Fruit fly (Drosophila melanogaster): ENCODE measurements around the gene CG42857.
A peak's percentile ranks its signal among the peaks of the same experiment; 100 is the strongest.

Gene CG42857

dm6 chr3R:9808946-9809545 is 11.9 kb downstream of the CG42857 start, which contains the start of gene FBXO11:
Gene FBXO11, minus strand, starts transcription at chr3R:9809368.
- TF ChIP-seq CTCF (optimal IDR thresholded peaks at IDR 0.05) (no peak), CG8478 (optimal IDR thresholded peaks at IDR 0.05) (no peak)

- TF ChIP-seq CTCF (optimal IDR thresholded peaks at IDR 0.05), result no peak
Measured at dm6 chr3R:9800644-9801330, 20.2 kb downstream of the CG42857 start, which contains the start of the genes CG9467 and CG8526. Gene CG9467, minus strand, starts transcription at chr3R:9801026. Gene CG8526, plus strand, starts transcription at chr3R:9801280.

- no peak for TF ChIP-seq CTCF (optimal IDR thresholded peaks at IDR 0.05)
- TF ChIP-seq CG8478 (optimal IDR thresholded peaks at IDR 0.05), result no peak
Measured at dm6 chr3R:9793018-9793417, 28.0 kb downstream of the CG42857 start, which contains the start of gene CG8516. Gene CG8516, plus strand, starts transcription at chr3R:9793295.

- TF ChIP-seq CTCF (optimal IDR thresholded peaks at IDR 0.05), result no peak
- no peak for TF ChIP-seq CG8478 (optimal IDR thresholded peaks at IDR 0.05)
Measured at dm6 chr3R:9791177-9791806, 29.7 kb downstream of the CG42857 start, which contains the start of the genes CG12945 and CG8507. Gene CG12945, minus strand, starts transcription at chr3R:9791221. Gene CG8507, plus strand, starts transcription at chr3R:9791483.

dm6 chr3R:9784341-9785062 is 36.5 kb downstream of the CG42857 start, which contains the start of the genes MtnA and CG8500:
Gene MtnA, minus strand, starts transcription at chr3R:9784370.
Gene CG8500, plus strand, starts transcription at chr3R:9784653.
- TF ChIP-seq CG8478 (optimal IDR thresholded peaks at IDR 0.05), result no peak
- no peak for TF ChIP-seq CTCF (optimal IDR thresholded peaks at IDR 0.05)

dm6 chr3R:9783240-9783917 is 37.6 kb downstream of the CG42857 start:
- TF ChIP-seq CG8478 (optimal IDR thresholded peaks at IDR 0.05) (no peak), CTCF (optimal IDR thresholded peaks at IDR 0.05) (no peak)

- TF ChIP-seq CG8478 (optimal IDR thresholded peaks at IDR 0.05) (no peak), CTCF (optimal IDR thresholded peaks at IDR 0.05) (no peak)
Measured at dm6 chr3R:9779764-9780163, 41.2 kb downstream of the CG42857 start, which contains the start of gene CG12947. Gene CG12947, plus strand, starts transcription at chr3R:9780064.

- peak; percentile 60 to 70 for TF ChIP-seq CTCF (optimal IDR thresholded peaks at IDR 0.05)
- TF ChIP-seq CG8478 (optimal IDR thresholded peaks at IDR 0.05), result no peak
Measured at dm6 chr3R:9777941-9778360, 43.0 kb downstream of the CG42857 start, which contains the start of gene RpS29. Gene RpS29, plus strand, starts transcription at chr3R:9778042.

- TF ChIP-seq CTCF (optimal IDR thresholded peaks at IDR 0.05) (no peak), CG8478 (optimal IDR thresholded peaks at IDR 0.05) (no peak)
Measured at dm6 chr3R:9774821-9775220, 46.2 kb downstream of the CG42857 start, which contains the start of gene topi. Gene topi, plus strand, starts transcription at chr3R:9775121.

- TF ChIP-seq CTCF (optimal IDR thresholded peaks at IDR 0.05), result no peak
- TF ChIP-seq CG8478 (optimal IDR thresholded peaks at IDR 0.05), result no peak
Measured at dm6 chr3R:9774147-9774546, 46.8 kb downstream of the CG42857 start, which contains the start of gene Whamy. Gene Whamy, minus strand, starts transcription at chr3R:9774419.

- TF ChIP-seq CTCF (optimal IDR thresholded peaks at IDR 0.05) (no peak), CG8478 (optimal IDR thresholded peaks at IDR 0.05) (no peak)
Measured at dm6 chr3R:9771519-9771972, 49.4 kb downstream of the CG42857 start, which contains the start of gene CG9471. Gene CG9471, minus strand, starts transcription at chr3R:9771542.
